Fruit fly (Drosophila melanogaster) whole organism, embryonic: ENCODE measurements around the gene CG3655.

ENCODE experiments used
- Antp ChIP-seq: fragments of 200-800 bp; sonication (Bioruptor generic); optimal IDR thresholded peaks from 3 replicates; lab custom pipeline; 2016; ENCODE audit warnings: missing biosample characterization, missing genetic modification characterization
- Atf-2 ChIP-seq: fragments of 200-800 bp; sonication (Bioruptor generic); optimal IDR thresholded peaks from 2 replicates; lab custom pipeline; 2016; ENCODE audit warnings: missing biosample characterization, missing genetic modification characterization
- BEAF-32 ChIP-seq: fragments of 200-800 bp; sonication (Bioruptor generic); optimal IDR thresholded peaks from 3 replicates; lab custom pipeline; 2017; ENCODE audit warnings: missing biosample characterization, missing genetic modification characterization, mild to moderate bottlenecking, moderate library complexity, missing genetic modification reagents
- CG12744 ChIP-seq: fragments of 200-800 bp; sonication (Bioruptor generic); optimal IDR thresholded peaks from 2 replicates; lab custom pipeline; 2016; ENCODE audit warnings: missing biosample characterization, missing genetic modification characterization
- CG13287 ChIP-seq: fragments of 200-800 bp; sonication (Bioruptor generic); IDR thresholded peaks from 2 replicates; pipeline ENCODE4 v1.3.6; 2022; ENCODE audit warnings: missing biosample characterization, missing genetic modification characterization; ENCODE audit not compliant: partially characterized antibody
- CG13624 ChIP-seq: fragments of 200-800 bp; sonication (Bioruptor generic); optimal IDR thresholded peaks from 2 replicates; lab custom pipeline; 2016; ENCODE audit warnings: missing biosample characterization, missing genetic modification characterization
- CG13894 ChIP-seq: fragments of 200-800 bp; sonication (Bioruptor generic); optimal IDR thresholded peaks from 3 replicates; lab custom pipeline; 2018; ENCODE audit warnings: missing biosample characterization, mild to moderate bottlenecking, missing genetic modification characterization, moderate library complexity
- CG14710 ChIP-seq: fragments of 200-800 bp; sonication (Bioruptor generic); optimal IDR thresholded peaks from 3 replicates; lab custom pipeline; 2019; ENCODE audit warnings: missing biosample characterization, mild to moderate bottlenecking, missing genetic modification characterization, moderate library complexity
- CG15601 ChIP-seq: fragments of 200-800 bp; sonication (Bioruptor generic); optimal IDR thresholded peaks from 3 replicates; lab custom pipeline; 2019; ENCODE audit warnings: missing biosample characterization, mild to moderate bottlenecking, missing genetic modification characterization, moderate library complexity
- CG1603 ChIP-seq: fragments of 200-800 bp; sonication (Bioruptor generic); optimal IDR thresholded peaks from 2 replicates; lab custom pipeline; 2019; ENCODE audit warnings: missing biosample characterization, mild to moderate bottlenecking, missing genetic modification characterization, moderate library complexity
- CG17186 ChIP-seq: fragments of 200-800 bp; sonication (Bioruptor generic); optimal IDR thresholded peaks from 3 replicates; lab custom pipeline; 2017; ENCODE audit warnings: missing biosample characterization, missing genetic modification reagents, missing genetic modification characterization
- CG2116 ChIP-seq: fragments of 200-800 bp; sonication (Bioruptor generic); optimal IDR thresholded peaks from 3 replicates; lab custom pipeline; 2018; ENCODE audit warnings: missing biosample characterization, mild to moderate bottlenecking, missing genetic modification characterization
- CG2678 ChIP-seq: fragments of 200-800 bp; sonication (Bioruptor generic); optimal IDR thresholded peaks from 3 replicates; lab custom pipeline; 2019; ENCODE audit warnings: missing biosample characterization, mild to moderate bottlenecking, missing genetic modification characterization, moderate library complexity
- CG2712 ChIP-seq: fragments of 200-800 bp; optimal IDR thresholded peaks from 3 replicates; lab custom pipeline; 2019; ENCODE audit warnings: missing biosample characterization, mild to moderate bottlenecking, missing genetic modification characterization, moderate library complexity
- CG4617 ChIP-seq: fragments of 200-800 bp; sonication (Bioruptor generic); optimal IDR thresholded peaks from 3 replicates; lab custom pipeline; 2016; ENCODE audit warnings: missing biosample characterization, missing genetic modification characterization, borderline replicate concordance
- CG9609 ChIP-seq: fragments of 200-800 bp; sonication (Bioruptor generic); optimal IDR thresholded peaks from 3 replicates; lab custom pipeline; 2016; ENCODE audit warnings: missing biosample characterization, missing genetic modification characterization
- CG9797 ChIP-seq: fragments of 200-800 bp; sonication (Bioruptor generic); optimal IDR thresholded peaks from 3 replicates; lab custom pipeline; 2018; ENCODE audit warnings: missing biosample characterization, mild to moderate bottlenecking, missing genetic modification characterization
- CTCF ChIP-seq: fragments of 200-800 bp; sonication (Bioruptor generic); optimal IDR thresholded peaks from 2 replicates; lab custom pipeline; 2017; ENCODE audit warnings: missing biosample characterization, mild to moderate bottlenecking, missing genetic modification characterization, moderate library complexity
- CoRest ChIP-seq: fragments of 200-800 bp; sonication (Bioruptor generic); optimal IDR thresholded peaks from 3 replicates; lab custom pipeline; 2018; ENCODE audit warnings: missing biosample characterization, mild to moderate bottlenecking, missing genetic modification characterization, moderate library complexity
- D19B ChIP-seq: fragments of 200-800 bp; sonication (Bioruptor generic); optimal IDR thresholded peaks from 2 replicates; lab custom pipeline; 2017; ENCODE audit warnings: missing biosample characterization, mild to moderate bottlenecking, missing genetic modification characterization
- Dll ChIP-seq: fragments of 200-800 bp; sonication (Bioruptor generic); IDR thresholded peaks from 4 replicates; pipeline ENCODE4 v1.3.6; 2022; ENCODE audit warnings: missing biosample characterization, missing genetic modification characterization; ENCODE audit not compliant: partially characterized antibody
- Doc3 ChIP-seq: fragments of 200-800 bp; sonication (Bioruptor generic); IDR thresholded peaks from 3 replicates; pipeline ENCODE4 v1.3.6; 2022; ENCODE audit warnings: missing biosample characterization, missing genetic modification characterization; ENCODE audit not compliant: partially characterized antibody
- Dp ChIP-seq: fragments of 200-800 bp; sonication (Bioruptor generic); optimal IDR thresholded peaks from 2 replicates; lab custom pipeline; 2018; ENCODE audit warnings: missing biosample characterization, mild to moderate bottlenecking, missing genetic modification characterization, moderate library complexity
- E2f1 ChIP-seq: fragments of 200-800 bp; sonication (Bioruptor generic); IDR thresholded peaks from 2 replicates; pipeline ENCODE4 v1.3.6; 2022; ENCODE audit warnings: missing biosample characterization, missing genetic modification characterization
- Hmx ChIP-seq: fragments of 200-800 bp; sonication (Bioruptor generic); optimal IDR thresholded peaks from 2 replicates; lab custom pipeline; 2016; ENCODE audit warnings: missing biosample characterization, missing genetic modification characterization
- MBD-R2 ChIP-seq: fragments of 200-800 bp; sonication (Bioruptor generic); IDR thresholded peaks from 2 replicates; pipeline ENCODE4 v1.3.6; 2022; ENCODE audit warnings: missing biosample characterization, missing genetic modification characterization
- MESR4 ChIP-seq: fragments of 200-800 bp; sonication (Bioruptor generic); optimal IDR thresholded peaks from 2 replicates; lab custom pipeline; 2018; ENCODE audit warnings: missing biosample characterization, mild to moderate bottlenecking, missing genetic modification characterization, moderate library complexity
- Max ChIP-seq: fragments of 200-800 bp; sonication (Bioruptor generic); optimal IDR thresholded peaks from 2 replicates; lab custom pipeline; 2016; ENCODE audit warnings: missing biosample characterization, mild to moderate bottlenecking, missing genetic modification characterization
- Med ChIP-seq: fragments of 200-800 bp; sonication (Bioruptor generic); peaks from one replicate; lab custom pipeline; 2016; ENCODE audit warnings: missing biosample characterization, missing genetic modification characterization, mild to moderate bottlenecking, inconsistent platforms, moderate library complexity
- Meics ChIP-seq: fragments of 200-800 bp; sonication (Bioruptor generic); optimal IDR thresholded peaks from 2 replicates; lab custom pipeline; 2017; ENCODE audit warnings: missing biosample characterization, mild to moderate bottlenecking, missing genetic modification characterization
- Nf-YC ChIP-seq: fragments of 200-800 bp; optimal IDR thresholded peaks from 3 replicates; lab custom pipeline; 2019; ENCODE audit warnings: missing biosample characterization, mild to moderate bottlenecking, missing genetic modification characterization, moderate library complexity
- Pdp1 ChIP-seq, 2 experiments: fragments of 200-800 bp; sonication (Bioruptor generic); optimal IDR thresholded peaks; 3 replicates each; lab custom pipeline; 2016; ENCODE audit warnings: missing biosample characterization in 2 of 2, missing genetic modification characterization in 2 of 2, mild to moderate bottlenecking in 1 of 2, moderate library complexity in 1 of 2
- Rfx ChIP-seq: fragments of 200-800 bp; sonication (Bioruptor generic); IDR thresholded peaks from 2 replicates; pipeline ENCODE4 v1.3.6; 2022; ENCODE audit warnings: missing biosample characterization, missing genetic modification characterization
- Side ChIP-seq: fragments of 200-800 bp; sonication (Bioruptor generic); optimal IDR thresholded peaks from 2 replicates; lab custom pipeline; 2016; ENCODE audit warnings: missing biosample characterization, missing genetic modification characterization
- Sry-δ ChIP-seq: fragments of 200-800 bp; sonication (Bioruptor generic); optimal IDR thresholded peaks from 2 replicates; lab custom pipeline; 2016; ENCODE audit warnings: missing biosample characterization, missing genetic modification characterization
- YL-1 ChIP-seq: fragments of 200-800 bp; sonication (Bioruptor generic); optimal IDR thresholded peaks from 3 replicates; lab custom pipeline; 2017; ENCODE audit warnings: missing biosample characterization, mild to moderate bottlenecking, missing genetic modification characterization
- ac ChIP-seq: fragments of 200-800 bp; sonication (Bioruptor generic); optimal IDR thresholded peaks from 3 replicates; lab custom pipeline; 2017; ENCODE audit warnings: missing biosample characterization, mild to moderate bottlenecking, missing genetic modification characterization
- crp ChIP-seq, 2 experiments: fragments of 200-800 bp; sonication (Bioruptor generic); optimal IDR thresholded peaks; 2 replicates in 1 of 2; 3 replicates in 1 of 2; lab custom pipeline; 2017; ENCODE audit warnings: missing biosample characterization in 2 of 2, missing genetic modification characterization in 2 of 2, mild to moderate bottlenecking in 1 of 2, moderate library complexity in 1 of 2
- ems ChIP-seq: fragments of 200-800 bp; sonication (Bioruptor generic); optimal IDR thresholded peaks from 3 replicates; lab custom pipeline; 2016; ENCODE audit warnings: missing biosample characterization, missing genetic modification characterization
- gfzf ChIP-seq: fragments of 200-800 bp; sonication (Bioruptor generic); optimal IDR thresholded peaks from 2 replicates; lab custom pipeline; 2016; ENCODE audit warnings: missing biosample characterization, mild to moderate bottlenecking, missing genetic modification characterization, moderate library complexity
- jigr1 ChIP-seq: fragments of 200-800 bp; sonication (Bioruptor generic); IDR thresholded peaks from 3 replicates; pipeline ENCODE4 v1.3.6; 2022; ENCODE audit warnings: missing biosample characterization, missing genetic modification characterization
- nmo ChIP-seq: fragments of 200-800 bp; sonication (Bioruptor generic); optimal IDR thresholded peaks from 2 replicates; lab custom pipeline; 2018; ENCODE audit warnings: missing biosample characterization, mild to moderate bottlenecking, missing genetic modification characterization, moderate library complexity
- pb ChIP-seq: fragments of 200-800 bp; sonication (Bioruptor generic); optimal IDR thresholded peaks from 3 replicates; lab custom pipeline; 2016; ENCODE audit warnings: missing biosample characterization, missing genetic modification characterization
- phol ChIP-seq: fragments of 200-800 bp; sonication (Bioruptor generic); optimal IDR thresholded peaks from 3 replicates; lab custom pipeline; 2018; ENCODE audit warnings: missing biosample characterization, mild to moderate bottlenecking, missing genetic modification characterization, moderate library complexity
- row ChIP-seq: fragments of 200-800 bp; sonication (Bioruptor generic); IDR thresholded peaks from 3 replicates; pipeline ENCODE4 v1.3.6; 2022; ENCODE audit warnings: missing biosample characterization, missing genetic modification characterization
- sens ChIP-seq: fragments of 200-800 bp; sonication (Bioruptor generic); peaks from one replicate; lab custom pipeline; 2016; ENCODE audit warnings: missing biosample characterization, missing genetic modification characterization
- twi ChIP-seq: fragments of 200-800 bp; optimal IDR thresholded peaks from 2 replicates; lab custom pipeline; 2019; ENCODE audit warnings: missing biosample characterization, mild to moderate bottlenecking, missing genetic modification characterization, moderate library complexity
- unc-4 ChIP-seq: fragments of 200-800 bp; sonication (Bioruptor generic); IDR thresholded peaks from 2 replicates; pipeline ENCODE4 v1.3.6; 2022; ENCODE audit warnings: missing biosample characterization, missing genetic modification characterization; ENCODE audit not compliant: partially characterized antibody

CG3655 gene

dm6 chrX:1030478-1030877 is 104.2 kb downstream of the CG3655 start, which contains the start of the genes Cdc45 and Rpp21 (continued):
- TF ChIP-seq CG17186 (peak; percentile 55), E2f1 (GFP tag; lab: Robert Waterston, UW) (peak; percentile 72), ems (GFP tag; lab: Kevin White, UChicago) (no peak), Med (peak; percentile 79), Rfx (GFP tag; lab: Robert Waterston, UW) (peak; percentile 17; the same call in 1 of the 2 replicates), sens (peak; percentile 50), Antp (GFP tag; lab: Kevin White, UChicago) (no peak), YL-1 (GFP tag; lab: Kevin White, UChicago) (peak; percentile 53), jigr1 (GFP tag; lab: Robert Waterston, UW) (no peak), Side (GFP tag; lab: Kevin White, UChicago) (peak; percentile 18), Hmx (GFP tag; lab: Kevin White, UChicago) (no peak), MESR4 (peak; percentile 5), ac (no peak), twi (peak; percentile 34), CG12744 (GFP tag; lab: Kevin White, UChicago) (no peak), CG13894 (no peak), CG13287 (peak; percentile 50; the same call in 1 of the 2 replicates), Dll (peak; percentile 61; the same call in 2 of the 4 replicates), Pdp1 (GFP tag; optimal IDR thresholded peaks at IDR 0.05; lab: Kevin White, UChicago) (peak in 1 of 2 experiments; percentile 35), pb (GFP tag; lab: Kevin White, UChicago) (no peak), D19B (no peak), CG4617 (GFP tag; lab: Kevin White, UChicago) (peak; percentile 31), MBD-R2 (GFP tag; lab: Robert Waterston, UW) (peak; percentile 77), gfzf (GFP tag; lab: Kevin White, UChicago) (peak; percentile 86), Nf-YC (tag; lab: Kevin White, UChicago) (peak; percentile 78), Doc3 (GFP tag; lab: Robert Waterston, UW) (0 out of 3 replicates have a peak, but pooled peaks have one; percentile 33), unc-4 (GFP tag; lab: Robert Waterston, UW) (0 out of 2 replicates have a peak, but pooled peaks have one; percentile 36), Sry-δ (GFP tag; lab: Kevin White, UChicago) (peak; percentile 63), CG2678 (no peak), CTCF (GFP tag; lab: Kevin White, UChicago) (peak; percentile 21), CG14710 (tag; lab: Kevin White, UChicago) (peak; percentile 39), CG9609 (GFP tag; lab: Kevin White, UChicago) (no peak), CG9797 (peak; percentile 86), CG1603 (tag; lab: Kevin White, UChicago) (peak; percentile 52), CoRest (tag; lab: Kevin White, UChicago) (peak; percentile 14), BEAF-32 (GFP tag; lab: Kevin White, UChicago) (peak; percentile 59), CG13624 (peak; percentile 20), row (GFP tag; lab: Robert Waterston, UW) (0 out of 3 replicates have a peak, but pooled peaks have one; percentile 16), CG15601 (no peak), CG2116 (GFP tag; lab: Kevin White, UChicago) (peak; percentile 37), phol (tag; lab: Kevin White, UChicago) (peak; percentile 56), nmo (peak; percentile 38), Atf-2 (no peak), crp (GFP tag; optimal IDR thresholded peaks at IDR 0.05; lab: Kevin White, UChicago) (peak; percentile 32 to 86), CG2712 (tag; lab: Kevin White, UChicago) (peak; percentile 8), Max (GFP tag; lab: Kevin White, UChicago) (peak; percentile 55), Meics (no peak), Dp (GFP tag; lab: Kevin White, UChicago) (peak; percentile 81)
